Worm (Caenorhabditis elegans) whole organism, late embryonic: ENCODE results near the gene srh-141.

Source experiments
- C08G9.2 ChIP-seq: sonication (generic microtip); optimal IDR thresholded peaks from 2 replicates; lab custom pipeline; 2016; ENCODE audit warnings: mild to moderate bottlenecking, missing genetic modification characterization, moderate library complexity, missing compliant biosample characterization
- F13H6.1 ChIP-seq: sonication (generic microtip); optimal IDR thresholded peaks from 2 replicates; lab custom pipeline; 2016; ENCODE audit warnings: missing genetic modification characterization, missing compliant biosample characterization
- ceh-2 ChIP-seq: sonication (generic microtip); optimal IDR thresholded peaks from 2 replicates; lab custom pipeline; 2016; ENCODE audit warnings: missing genotype, missing genetic modification characterization, missing compliant biosample characterization
- ceh-24 ChIP-seq: sonication (generic microtip); optimal IDR thresholded peaks from 2 replicates; lab custom pipeline; 2016; ENCODE audit warnings: mild to moderate bottlenecking, missing genetic modification characterization, missing compliant biosample characterization
- elt-2 ChIP-seq: sonication (generic microtip); optimal IDR thresholded peaks from 2 replicates; lab custom pipeline; 2016; ENCODE audit warnings: missing genetic modification reagents, missing genetic modification characterization, missing compliant biosample characterization
- eyg-1 ChIP-seq: sonication (generic microtip); optimal IDR thresholded peaks from 2 replicates; lab custom pipeline; 2016; ENCODE audit warnings: missing genotype, missing genetic modification characterization, missing compliant biosample characterization
- fkh-6 ChIP-seq: sonication (generic microtip); optimal IDR thresholded peaks from 2 replicates; lab custom pipeline; 2016; ENCODE audit warnings: missing genetic modification characterization, missing compliant biosample characterization
- gmeb-2 ChIP-seq: sonication (generic microtip); optimal IDR thresholded peaks from 2 replicates; lab custom pipeline; 2016; ENCODE audit warnings: missing genetic modification characterization, inconsistent platforms, missing compliant biosample characterization
- hlh-15 ChIP-seq: sonication (generic microtip); optimal IDR thresholded peaks from 2 replicates; lab custom pipeline; 2016; ENCODE audit warnings: missing genetic modification characterization, missing compliant biosample characterization
- hlh-30 ChIP-seq: sonication (generic microtip); optimal IDR thresholded peaks from 2 replicates; lab custom pipeline; 2017; ENCODE audit warnings: antibody characterized with exemption, missing genetic modification characterization, missing compliant biosample characterization; ENCODE audit not compliant: insufficient read depth
- hlh-6 ChIP-seq: sonication (generic microtip); optimal IDR thresholded peaks from 2 replicates; lab custom pipeline; 2016; ENCODE audit warnings: missing genotype, missing genetic modification characterization, missing compliant biosample characterization
- madf-2 ChIP-seq: sonication (generic microtip); optimal IDR thresholded peaks from 2 replicates; lab custom pipeline; 2017; ENCODE audit warnings: missing genetic modification characterization, missing compliant biosample characterization
- mec-3 ChIP-seq: sonication (generic microtip); optimal IDR thresholded peaks from 2 replicates; lab custom pipeline; 2016; ENCODE audit warnings: borderline replicate concordance, missing genetic modification characterization, missing compliant biosample characterization
- nhr-11 ChIP-seq: fragments of 150-350 bp; optimal IDR thresholded peaks from 2 replicates; lab custom pipeline; 2014; ENCODE audit warnings: missing biosample characterization, missing genetic modification characterization
- pha-2 ChIP-seq: sonication (generic microtip); optimal IDR thresholded peaks from 2 replicates; lab custom pipeline; 2017; ENCODE audit warnings: mild to moderate bottlenecking, missing genetic modification characterization, missing compliant biosample characterization
- pros-1 ChIP-seq: fragments of 150-350 bp; optimal IDR thresholded peaks from 2 replicates; lab custom pipeline; 2014; ENCODE audit warnings: missing biosample characterization, missing genetic modification reagents, missing genetic modification characterization
- ref-2 ChIP-seq: sonication (generic microtip); optimal IDR thresholded peaks from 2 replicates; lab custom pipeline; 2016; ENCODE audit warnings: missing genetic modification characterization, missing compliant biosample characterization
- tbx-2 ChIP-seq: sonication (generic microtip); optimal IDR thresholded peaks from 2 replicates; lab custom pipeline; 2016; ENCODE audit warnings: missing genetic modification characterization, missing compliant biosample characterization
- tbx-7 ChIP-seq: sonication (generic microtip); optimal IDR thresholded peaks from 2 replicates; lab custom pipeline; 2016; ENCODE audit warnings: missing genotype, missing genetic modification characterization, missing compliant biosample characterization
- unc-86 ChIP-seq: sonication (generic microtip); optimal IDR thresholded peaks from 2 replicates; lab custom pipeline; 2016; ENCODE audit warnings: missing genetic modification characterization, missing compliant biosample characterization

The srh-141 gene

DNA sequence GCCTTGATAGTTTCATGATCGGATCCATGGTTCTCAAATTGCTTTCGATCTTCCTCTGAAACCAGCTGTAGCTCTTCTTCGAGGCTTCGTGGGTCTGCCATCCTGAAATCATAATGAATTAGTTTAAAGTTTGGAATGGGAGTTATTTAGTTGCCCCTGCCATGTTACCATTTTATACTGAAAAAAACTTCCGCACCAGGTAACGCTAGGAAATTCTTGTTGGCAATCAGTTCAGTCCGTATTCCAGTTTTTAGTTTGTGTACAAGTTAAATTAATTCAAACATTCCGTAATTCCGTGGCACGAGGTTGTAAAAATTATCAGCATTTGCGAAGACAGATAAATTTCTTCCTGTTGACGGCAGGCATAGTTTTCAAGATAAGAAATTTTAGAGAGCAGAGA lies 43.7 kb downstream of the srh-141 start, which contains the start of gene Y32B12A.5:
TSS of gene Y32B12A.5 (minus strand) at position 101 of the 400 bp plus-strand sequence.
- TF ChIP-seq gmeb-2 (tag; lab: Kevin White, UChicago) (no peak), pha-2 (tag; lab: Kevin White, UChicago) (no peak), nhr-11 (tag; lab: Kevin White, UChicago) (no peak), tbx-2 (tag; lab: Kevin White, UChicago) (no peak)

DNA sequence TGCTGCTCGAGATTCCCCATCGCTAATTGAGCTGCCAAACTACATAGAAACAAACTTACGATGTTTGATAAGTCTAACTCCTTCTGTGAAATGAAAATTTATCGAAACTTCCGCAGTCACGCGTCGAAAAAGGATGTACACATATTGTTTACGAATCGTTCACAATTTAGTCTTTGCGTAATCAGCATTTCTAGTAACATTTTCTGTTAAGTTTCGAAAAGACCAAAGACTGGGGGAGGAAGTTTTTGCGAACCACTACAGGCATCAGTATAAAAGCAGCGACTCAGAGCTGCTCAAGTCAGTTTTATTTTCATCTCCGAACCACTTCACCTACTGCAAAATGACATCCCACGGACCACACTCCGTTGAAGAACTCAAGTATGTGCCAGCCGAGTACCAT lies 44.4 kb downstream of the srh-141 start, which contains the start of gene sqst-4:
TSS of gene sqst-4 (plus strand) at position 301 of the 400 bp plus-strand sequence.
- TF ChIP-seq hlh-30 (tag; lab: Kevin White, UChicago): no peak
- TF ChIP-seq C08G9.2 (tag; lab: Kevin White, UChicago): no peak
- TF ChIP-seq unc-86: no peak
- no peak for TF ChIP-seq F13H6.1
- TF ChIP-seq tbx-7 (tag; lab: Kevin White, UChicago): no peak
- no peak for TF ChIP-seq madf-2 (tag; lab: Kevin White, UChicago)
- no peak for TF ChIP-seq ref-2 (tag; lab: Kevin White, UChicago)
- no peak for TF ChIP-seq pros-1 (tag; lab: Kevin White, UChicago)
- TF ChIP-seq elt-2 (tag; lab: Kevin White, UChicago): no peak
- no peak for TF ChIP-seq mec-3 (tag; lab: Kevin White, UChicago)
- no peak for TF ChIP-seq ceh-24 (tag; lab: Kevin White, UChicago)
- TF ChIP-seq ceh-2 (tag; lab: Kevin White, UChicago): no peak
- no peak for TF ChIP-seq fkh-6 (tag; lab: Kevin White, UChicago)
- no peak for TF ChIP-seq hlh-15 (tag; lab: Kevin White, UChicago)
- no peak for TF ChIP-seq eyg-1 (tag; lab: Kevin White, UChicago)
- no peak for TF ChIP-seq hlh-6 (tag; lab: Kevin White, UChicago)

DNA sequence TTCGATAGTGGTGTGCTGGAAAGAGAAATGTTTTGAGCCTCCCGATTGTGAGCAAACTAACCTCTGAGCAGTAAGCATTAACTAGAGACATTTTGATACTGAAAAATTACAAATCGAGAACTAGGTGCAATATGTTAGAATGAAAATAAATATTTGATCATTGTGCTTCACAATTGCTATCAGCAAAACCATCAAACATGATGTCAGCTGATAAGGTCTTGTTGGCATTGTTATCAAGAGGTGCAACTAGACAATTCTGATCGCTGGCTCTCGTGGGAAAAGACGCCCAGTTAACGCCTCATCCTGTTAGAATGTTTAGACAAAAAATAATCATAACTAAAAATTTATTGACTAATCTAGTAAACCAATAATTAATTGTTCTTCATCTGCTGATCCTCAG lies 50.6 kb downstream of the srh-141 start, which contains the start of gene comt-2:
TSS of gene comt-2 (minus strand) at position 131 of the 400 bp plus-strand sequence.
- TF ChIP-seq ceh-2 (tag; lab: Kevin White, UChicago) (no peak), elt-2 (tag; lab: Kevin White, UChicago) (peak; percentile 88)
